Fruit fly (Drosophila melanogaster): ENCODE measurements around the gene CG8087.

Gene CG8087

DNA sequence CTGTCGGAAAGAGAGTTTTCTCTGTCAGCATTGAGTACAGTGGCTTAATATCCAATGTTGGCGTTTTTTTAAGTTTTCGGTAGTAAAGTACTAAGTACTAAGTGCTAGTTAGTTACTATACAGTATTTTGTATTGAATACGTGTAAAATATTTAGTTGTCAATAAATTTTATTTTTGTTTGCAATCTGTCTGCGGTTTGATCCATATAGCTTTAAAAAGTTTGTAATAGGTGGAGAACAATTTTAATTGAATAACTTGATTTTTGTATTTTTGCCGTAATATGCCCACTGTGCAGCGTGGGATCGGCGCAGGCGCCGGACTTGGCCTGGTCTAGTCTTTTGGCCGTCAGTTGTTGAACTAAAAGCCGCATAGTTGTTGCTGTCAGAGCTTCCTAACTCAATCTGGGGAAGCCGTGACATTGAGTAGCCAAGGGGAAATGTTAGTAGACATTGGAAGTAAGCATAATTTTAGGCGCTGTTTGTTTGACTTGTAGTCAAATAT, 6.2 kb downstream of the CG8087 start (continued):
- TF ChIP-seq z (GFP tag; IDR thresholded peaks at IDR 0.05): 0 out of 3 replicates have a peak, but pooled peaks have one; percentile 41
- TF ChIP-seq Nf-YC (tag; optimal IDR thresholded peaks at IDR 0.05): peak; percentile 83
- no peak for TF ChIP-seq unc-4 (GFP tag; IDR thresholded peaks at IDR 0.05; ENCODE audit: partially characterized antibody)
- TF ChIP-seq CG10565 (GFP tag; optimal IDR thresholded peaks at IDR 0.05): peak; percentile 52
- TF ChIP-seq fd102C (GFP tag; optimal IDR thresholded peaks at IDR 0.05): no peak
- TF ChIP-seq CG13424 (tag; optimal IDR thresholded peaks at IDR 0.05): peak; percentile 95
- peak; percentile 79 for TF ChIP-seq CG14710 (tag; optimal IDR thresholded peaks at IDR 0.05)
- TF ChIP-seq CG18599 (GFP tag; optimal IDR thresholded peaks at IDR 0.05): peak; percentile 97
- TF ChIP-seq ATbp (GFP tag; optimal IDR thresholded peaks at IDR 0.05): peak; percentile 95
- TF ChIP-seq CG3163 (GFP tag; optimal IDR thresholded peaks at IDR 0.05): peak; percentile 89
- TF ChIP-seq bbx (GFP tag; IDR thresholded peaks at IDR 0.05; ENCODE audit: partially characterized antibody): no peak
- TF ChIP-seq fu2 (GFP tag; optimal IDR thresholded peaks at IDR 0.05): peak; percentile 85
- no peak for TF ChIP-seq chinmo (GFP tag; IDR thresholded peaks at IDR 0.05; ENCODE audit: partially characterized antibody)
- TF ChIP-seq Dll (GFP tag; IDR thresholded peaks at IDR 0.05; ENCODE audit: partially characterized antibody): no peak
- peak in 1 of 2 experiments; percentile 85 for TF ChIP-seq bsh (GFP tag; optimal IDR thresholded peaks at IDR 0.05)
- TF ChIP-seq her (GFP tag; optimal IDR thresholded peaks at IDR 0.05): peak; percentile 86
- 0 out of 3 replicates have a peak, but pooled peaks have one; percentile 31 for TF ChIP-seq knrl (GFP tag; IDR thresholded peaks at IDR 0.05; ENCODE audit: partially characterized antibody)
- peak; percentile 86 for TF ChIP-seq Hr3 (GFP tag; optimal IDR thresholded peaks at IDR 0.05)
- no peak for TF ChIP-seq sd (tag; optimal IDR thresholded peaks at IDR 0.05)
- TF ChIP-seq CG4707 (GFP tag; optimal IDR thresholded peaks at IDR 0.05): peak; percentile 86
- peak; percentile 80 for TF ChIP-seq CG34422 (GFP tag; IDR thresholded peaks at IDR 0.05)
- TF ChIP-seq CG31388 (GFP tag; optimal IDR thresholded peaks at IDR 0.05): peak; percentile 70
- TF ChIP-seq mirr (GFP tag; optimal IDR thresholded peaks at IDR 0.05): peak; percentile 64
- peak; percentile 43 for TF ChIP-seq bigmax (GFP tag; optimal IDR thresholded peaks at IDR 0.05)
- TF ChIP-seq CG1024 (GFP tag; IDR thresholded peaks at IDR 0.05): peak; percentile 46; the same call in 1 of the 2 replicates
- peak; percentile 71 for TF ChIP-seq dimm (GFP tag; IDR thresholded peaks at IDR 0.05)
- peak; percentile 88 for TF ChIP-seq Ptx1 (GFP tag; IDR thresholded peaks at IDR 0.05)
- peak; percentile 88 for TF ChIP-seq CG6765 (GFP tag; optimal IDR thresholded peaks at IDR 0.05)
- TF ChIP-seq Hr51 (GFP tag; optimal IDR thresholded peaks at IDR 0.05): peak; percentile 81 to 97
- no peak for TF ChIP-seq CG7963 (GFP tag; IDR thresholded peaks at IDR 0.05; ENCODE audit: partially characterized antibody)
- no peak for TF ChIP-seq sna (GFP tag; IDR thresholded peaks at IDR 0.05; ENCODE audit: partially characterized antibody)
- peak; percentile 96 for TF ChIP-seq ewg (GFP tag; optimal IDR thresholded peaks at IDR 0.05)
- TF ChIP-seq CG6813 (GFP tag; optimal IDR thresholded peaks at IDR 0.05): peak; percentile 86
- peak; percentile 93 for TF ChIP-seq grau (tag; optimal IDR thresholded peaks at IDR 0.05)
- TF ChIP-seq CG4328 (GFP tag; optimal IDR thresholded peaks at IDR 0.05): peak; percentile 90
- peak; percentile 78; the same call in 1 of the 3 replicates for TF ChIP-seq CG2199 (GFP tag; IDR thresholded peaks at IDR 0.05)
- peak; percentile 90 for TF ChIP-seq CG12219 (GFP tag; optimal IDR thresholded peaks at IDR 0.05)
- TF ChIP-seq Neu2 (GFP tag; optimal IDR thresholded peaks at IDR 0.05; ENCODE audit: borderline replicate concordance): peak; percentile 30
- peak; percentile 57; the same call in 1 of the 2 replicates for TF ChIP-seq CG43689 (GFP tag; IDR thresholded peaks at IDR 0.05)
- TF ChIP-seq CG31224 (GFP tag; IDR thresholded peaks at IDR 0.05): peak; percentile 69
- peak; percentile 92 for TF ChIP-seq Atf6 (GFP tag; IDR thresholded peaks at IDR 0.05)
- TF ChIP-seq CG1602 (GFP tag; optimal IDR thresholded peaks at IDR 0.05): peak; percentile 83
- peak; percentile 80 for TF ChIP-seq Myb (GFP tag; optimal IDR thresholded peaks at IDR 0.05)
- peak; percentile 91 for TF ChIP-seq Camta (GFP tag; optimal IDR thresholded peaks at IDR 0.05)
- peak; percentile 96 for TF ChIP-seq lab (GFP tag; optimal IDR thresholded peaks at IDR 0.05)
- no peak for TF ChIP-seq prd (optimal IDR thresholded peaks at IDR 0.05)
- TF ChIP-seq prd (GFP tag; IDR thresholded peaks at IDR 0.05): peak; percentile 84
- TF ChIP-seq CG15601 (tag; optimal IDR thresholded peaks at IDR 0.05): peak; percentile 81

Data from whole organism, embryonic.